Worm (Caenorhabditis elegans): ENCODE measurements around the gene cyc-2.2.

The cyc-2.2 gene

ce11 chrV:12608857-12609256 lies 3.2 kb downstream of the cyc-2.2 start, which contains the start of gene ZC116.5:
ZC116.5 (minus strand) TSS chrV:12608957.
- TF ChIP-seq mdl-1 (tag; optimal IDR thresholded peaks at IDR 0.05) (no peak), R02D3.7 (tag; optimal IDR thresholded peaks at IDR 0.05) (no peak), nhr-25 (tag; optimal IDR thresholded peaks at IDR 0.05) (no peak), unc-55 (GFP tag; optimal IDR thresholded peaks at IDR 0.05) (no peak), gmeb-1 (tag; optimal IDR thresholded peaks at IDR 0.05) (no peak), ztf-4 (tag; optimal IDR thresholded peaks at IDR 0.05) (no peak), nhr-237 (tag; optimal IDR thresholded peaks at IDR 0.05) (no peak), lin-11 (tag; optimal IDR thresholded peaks at IDR 0.05) (no peak), blmp-1 (tag; optimal IDR thresholded peaks at IDR 0.05; ENCODE audit: insufficient read depth) (no peak), nhr-11 (tag; optimal IDR thresholded peaks at IDR 0.05) (no peak), F13H6.1 (tag; optimal IDR thresholded peaks at IDR 0.05) (no peak), nhr-12 (tag; optimal IDR thresholded peaks at IDR 0.05) (no peak), lsy-2 (tag; optimal IDR thresholded peaks at IDR 0.05) (no peak), snpc-4 (tag; optimal IDR thresholded peaks at IDR 0.05) (no peak), unc-62 (GFP tag; optimal IDR thresholded peaks at IDR 0.05) (no peak), mab-5 (tag; optimal IDR thresholded peaks at IDR 0.05) (no peak), nhr-21 (tag; optimal IDR thresholded peaks at IDR 0.05) (no peak), lin-13 (GFP tag; optimal IDR thresholded peaks at IDR 0.05) (no peak), peb-1 (tag; optimal IDR thresholded peaks at IDR 0.05) (no peak)

- TF ChIP-seq sma-3 (GFP tag; optimal IDR thresholded peaks at IDR 0.05), result no peak
- no peak for TF ChIP-seq aly-2 (tag; optimal IDR thresholded peaks at IDR 0.05)
- no peak for TF ChIP-seq nhr-6 (tag; optimal IDR thresholded peaks at IDR 0.05)
- no peak for TF ChIP-seq Y55F3AM.14 (GFP tag; optimal IDR thresholded peaks at IDR 0.05)
- no peak for TF ChIP-seq nhr-129 (tag; optimal IDR thresholded peaks at IDR 0.05)
- no peak for TF ChIP-seq nhr-23 (tag; optimal IDR thresholded peaks at IDR 0.05)
- TF ChIP-seq elt-1 (tag; optimal IDR thresholded peaks at IDR 0.05), result no peak
- TF ChIP-seq nhr-21 (tag; optimal IDR thresholded peaks at IDR 0.05), result no peak
- TF ChIP-seq lin-11 (tag; optimal IDR thresholded peaks at IDR 0.05), result no peak
Observed at ce11 chrV:12607113-12607512, 4.9 kb downstream of the cyc-2.2 start, which contains the start of gene erg-28. erg-28 (plus strand) TSS chrV:12607413.

- TF ChIP-seq ztf-4 (tag; optimal IDR thresholded peaks at IDR 0.05), result no peak
- no peak for TF ChIP-seq sem-4 (tag; optimal IDR thresholded peaks at IDR 0.05)
- TF ChIP-seq elt-3 (tag; optimal IDR thresholded peaks at IDR 0.05), result no peak
- no peak for TF ChIP-seq nhr-23 (tag; optimal IDR thresholded peaks at IDR 0.05)
- TF ChIP-seq mdl-1 (tag; optimal IDR thresholded peaks at IDR 0.05), result no peak
- TF ChIP-seq ztf-11 (tag; optimal IDR thresholded peaks at IDR 0.05), result no peak
- TF ChIP-seq lin-39 (tag; optimal IDR thresholded peaks at IDR 0.05), result no peak
- TF ChIP-seq nhr-21 (tag; optimal IDR thresholded peaks at IDR 0.05), result no peak
Observed at ce11 chrV:12601835-12602234, 10.2 kb downstream of the cyc-2.2 start.

ce11 chrV:12599510-12600242 lies 12.3 kb downstream of the cyc-2.2 start, which contains the start of gene C14C10.5:
C14C10.5 (plus strand) TSS chrV:12600192.
- TF ChIP-seq lsy-2 (tag; optimal IDR thresholded peaks at IDR 0.05) (peak in 1 of 2 experiments; percentile 14), ceh-16 (tag; optimal IDR thresholded peaks at IDR 0.05) (no peak), ztf-1 (GFP tag; conservative IDR thresholded peaks at IDR 0.05) (no peak), nhr-129 (tag; optimal IDR thresholded peaks at IDR 0.05) (peak; percentile 35), nhr-77 (tag; optimal IDR thresholded peaks at IDR 0.05) (no peak)

- TF ChIP-seq lsy-2 (tag; optimal IDR thresholded peaks at IDR 0.05) (peak in 1 of 2 experiments; percentile 29), C34F6.9 (tag; optimal IDR thresholded peaks at IDR 0.05) (peak; percentile 50), unc-55 (GFP tag; optimal IDR thresholded peaks at IDR 0.05) (peak; percentile 46), nhr-6 (tag; optimal IDR thresholded peaks at IDR 0.05) (no peak), mbf-1 (tag; optimal IDR thresholded peaks at IDR 0.05) (no peak), aly-2 (tag; optimal IDR thresholded peaks at IDR 0.05) (no peak), egl-27 (tag; optimal IDR thresholded peaks at IDR 0.05) (no peak), lin-39 (tag; optimal IDR thresholded peaks at IDR 0.05) (no peak), sma-9 (GFP tag; optimal IDR thresholded peaks at IDR 0.05) (no peak), sma-9 (tag; optimal IDR thresholded peaks at IDR 0.05) (no peak), mdl-1 (tag; optimal IDR thresholded peaks at IDR 0.05) (no peak), zag-1 (tag; optimal IDR thresholded peaks at IDR 0.05) (no peak), unc-39 (tag; optimal IDR thresholded peaks at IDR 0.05) (no peak), crh-2 (tag; optimal IDR thresholded peaks at IDR 0.05) (peak; percentile 35)
Observed at ce11 chrV:12599110-12599509, 12.9 kb downstream of the cyc-2.2 start, which contains the start of the genes C14C10.10 and ril-2. C14C10.10 (minus strand) TSS chrV:12599128. ril-2 (minus strand) TSS chrV:12599157.

Data from whole organism, L2 larva.